Fruit fly (Drosophila melanogaster): ENCODE measurements around the gene Rab40.

Gene Rab40

dm6 chrX:12496497-12496896, 33.6 kb upstream of the Rab40 start, which contains the start of gene Mks1:
Gene Mks1, minus strand, starts transcription at chrX:12496597.
- TF ChIP-seq CG4496 (GFP tag; IDR thresholded peaks at IDR 0.05) (no peak), gl (tag; optimal IDR thresholded peaks at IDR 0.05) (no peak), CG9948 (tag; optimal IDR thresholded peaks at IDR 0.05) (no peak), CG8301 (tag; optimal IDR thresholded peaks at IDR 0.05) (no peak), fd96Ca (GFP tag; IDR thresholded peaks at IDR 0.05) (no peak), Pif1B (GFP tag; optimal IDR thresholded peaks at IDR 0.05) (no peak), CG12605 (GFP tag; IDR thresholded peaks at IDR 0.05) (no peak), CG10348 (GFP tag; IDR thresholded peaks at IDR 0.05) (no peak), rn (GFP tag; IDR thresholded peaks at IDR 0.05) (no peak), CG14655 (GFP tag; optimal IDR thresholded peaks at IDR 0.05) (no peak), CG34367 (tag; optimal IDR thresholded peaks at IDR 0.05) (no peak), CG15710 (tag; optimal IDR thresholded peaks at IDR 0.05) (no peak), CG32121 (GFP tag; IDR thresholded peaks at IDR 0.05) (no peak)

- TF ChIP-seq Pif1A (GFP tag; optimal IDR thresholded peaks at IDR 0.05): no peak
- TF ChIP-seq CG8159 (tag; optimal IDR thresholded peaks at IDR 0.05): no peak
Measured at dm6 chrX:12489991-12490390, 27.1 kb upstream of the Rab40 start, which contains the start of gene Lsp1alpha. Gene Lsp1alpha, plus strand, starts transcription at chrX:12490291.

dm6 chrX:12487485-12487884, 24.6 kb upstream of the Rab40 start:
- TF ChIP-seq Pif1A (GFP tag; optimal IDR thresholded peaks at IDR 0.05) (no peak), Snoo (tag; optimal IDR thresholded peaks at IDR 0.05) (no peak), CG8301 (tag; optimal IDR thresholded peaks at IDR 0.05) (no peak), fd96Ca (GFP tag; IDR thresholded peaks at IDR 0.05) (no peak), CG4496 (GFP tag; IDR thresholded peaks at IDR 0.05) (no peak), CG10348 (GFP tag; IDR thresholded peaks at IDR 0.05) (no peak), EcR (GFP tag; optimal IDR thresholded peaks at IDR 0.05) (no peak), CG9948 (tag; optimal IDR thresholded peaks at IDR 0.05) (no peak)

- TF ChIP-seq fd96Ca (GFP tag; IDR thresholded peaks at IDR 0.05) (no peak), CG32121 (GFP tag; IDR thresholded peaks at IDR 0.05) (no peak), D1 (tag; optimal IDR thresholded peaks at IDR 0.05) (no peak), CG9948 (tag; optimal IDR thresholded peaks at IDR 0.05) (no peak), CG17806 (tag; optimal IDR thresholded peaks at IDR 0.05) (no peak), CG12605 (GFP tag; IDR thresholded peaks at IDR 0.05) (no peak), CG10348 (GFP tag; IDR thresholded peaks at IDR 0.05) (no peak), Pif1A (GFP tag; optimal IDR thresholded peaks at IDR 0.05) (no peak), CG8301 (tag; optimal IDR thresholded peaks at IDR 0.05) (no peak), gl (tag; optimal IDR thresholded peaks at IDR 0.05) (no peak), CG34367 (tag; optimal IDR thresholded peaks at IDR 0.05) (no peak), Snoo (tag; optimal IDR thresholded peaks at IDR 0.05) (no peak), CG8159 (tag; optimal IDR thresholded peaks at IDR 0.05) (no peak)
Measured at dm6 chrX:12486294-12487020, 23.5 kb upstream of the Rab40 start, which contains the start of gene Cpr11A. Gene Cpr11A, plus strand, starts transcription at chrX:12486970.

- TF ChIP-seq CG8159 (tag; optimal IDR thresholded peaks at IDR 0.05): no peak
- no peak for TF ChIP-seq Pif1A (GFP tag; optimal IDR thresholded peaks at IDR 0.05)
- no peak for TF ChIP-seq EcR (GFP tag; optimal IDR thresholded peaks at IDR 0.05)
- no peak for TF ChIP-seq CG12605 (GFP tag; IDR thresholded peaks at IDR 0.05)
- no peak for TF ChIP-seq CG4496 (GFP tag; IDR thresholded peaks at IDR 0.05)
- no peak for TF ChIP-seq CG15710 (tag; optimal IDR thresholded peaks at IDR 0.05)
- no peak for TF ChIP-seq CG9948 (tag; optimal IDR thresholded peaks at IDR 0.05)
Measured at dm6 chrX:12480282-12480681, 17.4 kb upstream of the Rab40 start.

dm6 chrX:12473953-12474468, 11.1 kb upstream of the Rab40 start:
- TF ChIP-seq CG34367 (tag; optimal IDR thresholded peaks at IDR 0.05) (no peak), D1 (tag; optimal IDR thresholded peaks at IDR 0.05) (no peak), rn (GFP tag; IDR thresholded peaks at IDR 0.05) (no peak), Ets98B (GFP tag; IDR thresholded peaks at IDR 0.05) (no peak), CG9948 (tag; optimal IDR thresholded peaks at IDR 0.05) (peak; percentile 2), CG14655 (GFP tag; optimal IDR thresholded peaks at IDR 0.05) (peak; percentile 61), CG15710 (tag; optimal IDR thresholded peaks at IDR 0.05) (no peak), CG8159 (tag; optimal IDR thresholded peaks at IDR 0.05) (peak; percentile 0), CG4496 (GFP tag; IDR thresholded peaks at IDR 0.05) (peak; percentile 41; the same call in 1 of the 3 replicates), CG8301 (tag; optimal IDR thresholded peaks at IDR 0.05) (peak; percentile 32), Snoo (tag; optimal IDR thresholded peaks at IDR 0.05) (no peak), gl (tag; optimal IDR thresholded peaks at IDR 0.05) (no peak), CG17806 (tag; optimal IDR thresholded peaks at IDR 0.05) (no peak), CG12605 (GFP tag; IDR thresholded peaks at IDR 0.05) (0 out of 2 replicates have a peak, but pooled peaks have one; percentile 19), CG13204 (GFP tag; optimal IDR thresholded peaks at IDR 0.05) (no peak), Pif1B (GFP tag; optimal IDR thresholded peaks at IDR 0.05) (no peak), fd96Ca (GFP tag; IDR thresholded peaks at IDR 0.05) (no peak), CG32121 (GFP tag; IDR thresholded peaks at IDR 0.05) (peak; percentile 33; the same call in 1 of the 2 replicates), CG10348 (GFP tag; IDR thresholded peaks at IDR 0.05) (no peak), Pif1A (GFP tag; optimal IDR thresholded peaks at IDR 0.05) (no peak), EcR (GFP tag; optimal IDR thresholded peaks at IDR 0.05) (no peak)
